Worm (Caenorhabditis elegans): ENCODE data around the gene tomm-70.

Gene tomm-70

DNA sequence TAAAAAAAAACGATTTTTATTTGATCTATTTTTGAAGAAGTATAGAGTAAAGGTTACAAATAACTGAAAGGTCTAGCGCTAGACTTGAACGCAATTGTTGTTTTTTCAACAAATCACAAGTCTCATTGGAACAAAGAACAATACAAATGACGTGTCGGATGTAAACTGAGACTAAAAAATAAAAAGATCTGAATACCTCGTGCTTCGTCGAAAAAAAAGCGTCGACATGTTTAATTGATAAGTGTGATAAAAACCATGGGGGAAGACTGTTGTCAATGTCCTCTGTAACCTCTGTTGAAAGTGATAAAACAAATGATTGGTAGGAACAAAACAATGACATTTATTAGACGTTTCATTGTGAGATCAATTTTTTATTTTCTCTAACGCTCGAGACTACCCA, 28.2 kb upstream of the tomm-70 start:
- TF ChIP-seq tra-4 (tag; optimal IDR thresholded peaks at IDR 0.05) (no peak), F13C5.2 (tag; optimal IDR thresholded peaks at IDR 0.05) (no peak), scrt-1 (GFP tag; IDR thresholded peaks at IDR 0.05) (no peak), hmg-4 (GFP tag; optimal IDR thresholded peaks at IDR 0.05) (no peak), flt-1 (GFP tag; IDR thresholded peaks at IDR 0.05) (no peak), sea-1 (GFP tag; conservative IDR thresholded peaks at IDR 0.05) (no peak), hmbx-1 (tag; optimal IDR thresholded peaks at IDR 0.05) (no peak), B0310.2 (tag; optimal IDR thresholded peaks at IDR 0.05) (no peak), tbx-37 (GFP tag; conservative IDR thresholded peaks at IDR 0.05) (no peak), ceh-13 (GFP tag; optimal IDR thresholded peaks at IDR 0.05) (no peak), hnd-1 (tag; optimal IDR thresholded peaks at IDR 0.05) (no peak), pes-1 (GFP tag; IDR thresholded peaks at IDR 0.05) (no peak), tbx-11 (GFP tag; IDR thresholded peaks at IDR 0.05) (no peak), ceh-36 (tag; optimal IDR thresholded peaks at IDR 0.05) (no peak), ets-7 (tag; optimal IDR thresholded peaks at IDR 0.05) (no peak), aly-1 (tag; optimal IDR thresholded peaks at IDR 0.05) (no peak), ama-1 (optimal IDR thresholded peaks at IDR 0.05) (no peak)

- TF ChIP-seq tra-4 (tag; optimal IDR thresholded peaks at IDR 0.05) = no peak
These were observed 27.5 kb upstream of the tomm-70 start for ce11 chrIII:8782080-8782479.

DNA sequence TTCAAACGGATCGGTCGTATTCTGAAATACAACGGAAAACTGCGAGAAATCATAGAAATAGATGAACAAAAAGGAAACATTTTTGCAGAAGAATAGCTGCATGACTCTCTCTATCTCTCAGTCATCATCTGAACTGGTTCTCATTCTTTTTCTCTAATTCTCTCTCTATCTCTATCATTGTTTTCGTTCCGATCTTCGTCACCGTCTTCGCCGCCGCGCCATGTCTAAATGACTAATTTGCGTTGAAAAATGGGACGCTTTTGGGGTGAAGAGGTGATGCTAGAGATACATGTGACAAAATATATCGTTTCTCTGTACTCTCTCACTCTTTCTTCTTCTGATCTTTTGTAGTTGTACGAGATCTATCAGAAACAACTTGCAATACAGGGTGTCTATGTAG, 25.9 kb upstream of the tomm-70 start:
- TF ChIP-seq pes-1 (GFP tag; IDR thresholded peaks at IDR 0.05) (no peak), ama-1 (optimal IDR thresholded peaks at IDR 0.05) (no peak), aly-1 (tag; optimal IDR thresholded peaks at IDR 0.05) (no peak), hmbx-1 (tag; optimal IDR thresholded peaks at IDR 0.05) (no peak), hnd-1 (tag; optimal IDR thresholded peaks at IDR 0.05) (no peak), ets-7 (tag; optimal IDR thresholded peaks at IDR 0.05) (no peak), tbx-11 (GFP tag; IDR thresholded peaks at IDR 0.05) (no peak), ceh-36 (tag; optimal IDR thresholded peaks at IDR 0.05) (no peak), flt-1 (GFP tag; IDR thresholded peaks at IDR 0.05) (no peak), hmg-4 (GFP tag; optimal IDR thresholded peaks at IDR 0.05) (no peak), ceh-13 (GFP tag; optimal IDR thresholded peaks at IDR 0.05) (no peak), F13C5.2 (tag; optimal IDR thresholded peaks at IDR 0.05) (no peak), sea-1 (GFP tag; conservative IDR thresholded peaks at IDR 0.05) (no peak), tra-4 (tag; optimal IDR thresholded peaks at IDR 0.05) (no peak), B0310.2 (tag; optimal IDR thresholded peaks at IDR 0.05) (no peak), scrt-1 (GFP tag; IDR thresholded peaks at IDR 0.05) (no peak), tbx-37 (GFP tag; conservative IDR thresholded peaks at IDR 0.05) (no peak)

ce11 chrIII:8779912-8780311, 25.4 kb upstream of the tomm-70 start, which contains the start of gene K02D10.4:
Gene K02D10.4 (minus strand): TSS chrIII:8780012.
- TF ChIP-seq tra-4 (tag; optimal IDR thresholded peaks at IDR 0.05) = no peak
- TF ChIP-seq hnd-1 (tag; optimal IDR thresholded peaks at IDR 0.05) = no peak
- TF ChIP-seq tbx-37 (GFP tag; conservative IDR thresholded peaks at IDR 0.05) = no peak
- TF ChIP-seq ets-7 (tag; optimal IDR thresholded peaks at IDR 0.05) = no peak

- TF ChIP-seq hnd-1 (tag; optimal IDR thresholded peaks at IDR 0.05) (no peak), tra-4 (tag; optimal IDR thresholded peaks at IDR 0.05) (no peak), hmg-4 (GFP tag; optimal IDR thresholded peaks at IDR 0.05) (no peak), ceh-36 (tag; optimal IDR thresholded peaks at IDR 0.05) (no peak), hmbx-1 (tag; optimal IDR thresholded peaks at IDR 0.05) (no peak), ceh-13 (GFP tag; optimal IDR thresholded peaks at IDR 0.05) (no peak), tbx-11 (GFP tag; IDR thresholded peaks at IDR 0.05) (no peak), pes-1 (GFP tag; IDR thresholded peaks at IDR 0.05) (no peak), ets-7 (tag; optimal IDR thresholded peaks at IDR 0.05) (no peak), aly-1 (tag; optimal IDR thresholded peaks at IDR 0.05) (no peak), B0310.2 (tag; optimal IDR thresholded peaks at IDR 0.05) (no peak), flt-1 (GFP tag; IDR thresholded peaks at IDR 0.05) (no peak), scrt-1 (GFP tag; IDR thresholded peaks at IDR 0.05) (no peak), tbx-37 (GFP tag; conservative IDR thresholded peaks at IDR 0.05) (no peak), sea-1 (GFP tag; conservative IDR thresholded peaks at IDR 0.05) (no peak), F13C5.2 (tag; optimal IDR thresholded peaks at IDR 0.05) (no peak), ama-1 (optimal IDR thresholded peaks at IDR 0.05) (no peak)
These were observed 21.4 kb upstream of the tomm-70 start, which contains the start of gene snap-29 for ce11 chrIII:8775953-8776352. Gene snap-29 (plus strand): TSS chrIII:8776253.

DNA sequence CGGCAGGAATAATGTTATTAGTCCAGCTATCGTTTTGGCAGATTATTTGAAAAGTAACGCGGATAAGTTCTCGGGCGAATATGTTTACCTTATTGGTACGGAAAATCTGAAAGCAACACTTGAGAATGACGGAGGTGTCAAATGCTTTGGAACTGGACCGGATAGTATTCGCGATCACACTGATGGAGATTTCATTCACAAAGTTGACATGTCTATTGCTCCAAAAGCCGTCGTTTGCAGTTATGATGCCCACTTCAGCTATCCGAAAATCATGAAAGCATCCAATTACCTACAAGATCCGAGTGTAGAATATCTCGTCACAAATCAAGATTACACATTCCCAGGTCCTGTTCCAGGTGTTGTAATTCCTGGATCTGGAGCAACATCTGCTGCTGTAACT, 18.8 kb upstream of the tomm-70 start:
- TF ChIP-seq pes-1 (GFP tag; IDR thresholded peaks at IDR 0.05) = no peak
- TF ChIP-seq flt-1 (GFP tag; IDR thresholded peaks at IDR 0.05) = no peak
- TF ChIP-seq hmg-4 (GFP tag; optimal IDR thresholded peaks at IDR 0.05) = no peak
- no peak for TF ChIP-seq ets-7 (tag; optimal IDR thresholded peaks at IDR 0.05)
- no peak for TF ChIP-seq ama-1 (optimal IDR thresholded peaks at IDR 0.05)
- no peak for TF ChIP-seq ceh-36 (tag; optimal IDR thresholded peaks at IDR 0.05)
- no peak for TF ChIP-seq ceh-13 (GFP tag; optimal IDR thresholded peaks at IDR 0.05)
- TF ChIP-seq hmbx-1 (tag; optimal IDR thresholded peaks at IDR 0.05) = no peak
- no peak for TF ChIP-seq B0310.2 (tag; optimal IDR thresholded peaks at IDR 0.05)
- no peak for TF ChIP-seq scrt-1 (GFP tag; IDR thresholded peaks at IDR 0.05)
- no peak for TF ChIP-seq tra-4 (tag; optimal IDR thresholded peaks at IDR 0.05)
- no peak for TF ChIP-seq aly-1 (tag; optimal IDR thresholded peaks at IDR 0.05)
- TF ChIP-seq tbx-11 (GFP tag; IDR thresholded peaks at IDR 0.05) = no peak
- TF ChIP-seq sea-1 (GFP tag; conservative IDR thresholded peaks at IDR 0.05) = no peak
- TF ChIP-seq hnd-1 (tag; optimal IDR thresholded peaks at IDR 0.05) = no peak
- no peak for TF ChIP-seq F13C5.2 (tag; optimal IDR thresholded peaks at IDR 0.05)
- no peak for TF ChIP-seq tbx-37 (GFP tag; conservative IDR thresholded peaks at IDR 0.05)

DNA sequence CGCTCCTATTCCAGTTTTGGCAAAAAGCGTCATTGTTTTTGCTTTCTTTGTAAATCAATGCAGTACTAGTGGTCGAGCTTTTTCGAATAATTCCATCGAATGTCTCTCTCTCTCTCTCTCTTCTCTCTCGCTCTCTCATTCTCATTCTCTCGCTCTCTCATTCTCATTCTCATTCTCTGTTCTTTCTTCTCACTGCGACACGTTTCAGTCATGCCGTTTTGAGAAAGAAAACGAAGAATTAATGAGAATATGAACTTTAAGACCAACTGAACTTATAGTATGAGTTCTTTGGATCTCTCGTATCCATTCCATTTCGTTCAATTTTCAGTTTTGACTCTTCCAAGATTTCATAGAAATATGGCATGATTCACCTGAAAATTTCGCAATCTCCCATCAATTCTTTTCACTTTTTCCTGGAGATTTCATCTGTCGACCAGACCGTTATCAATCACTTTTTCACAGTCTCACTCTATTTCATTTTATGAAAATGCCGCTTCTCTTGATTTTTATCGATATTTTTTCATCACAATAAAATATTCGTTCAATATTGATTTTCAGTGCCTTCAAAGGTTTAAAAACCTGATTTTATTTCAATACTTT, 18.0 kb upstream of the tomm-70 start:
- TF ChIP-seq pes-1 (GFP tag; IDR thresholded peaks at IDR 0.05) (no peak), hmg-4 (GFP tag; optimal IDR thresholded peaks at IDR 0.05) (no peak), hnd-1 (tag; optimal IDR thresholded peaks at IDR 0.05) (no peak), flt-1 (GFP tag; IDR thresholded peaks at IDR 0.05) (no peak), ceh-13 (GFP tag; optimal IDR thresholded peaks at IDR 0.05) (no peak), tbx-37 (GFP tag; conservative IDR thresholded peaks at IDR 0.05) (no peak), tbx-11 (GFP tag; IDR thresholded peaks at IDR 0.05) (no peak), aly-1 (tag; optimal IDR thresholded peaks at IDR 0.05) (no peak), F13C5.2 (tag; optimal IDR thresholded peaks at IDR 0.05) (no peak), ceh-36 (tag; optimal IDR thresholded peaks at IDR 0.05) (no peak), ama-1 (optimal IDR thresholded peaks at IDR 0.05) (no peak), scrt-1 (GFP tag; IDR thresholded peaks at IDR 0.05) (no peak)
